Worm (Caenorhabditis elegans) whole organism, late embryonic: Measurements from ENCODE around the gene F58F6.5.

ENCODE experiments used
- dmd-4 ChIP-seq: sonication (generic microtip); optimal IDR thresholded peaks from 2 replicates; lab custom pipeline; 2016; ENCODE audit warnings: borderline replicate concordance, missing genetic modification characterization, missing compliant biosample characterization
- sox-4 ChIP-seq: sonication (generic microtip); optimal IDR thresholded peaks from 2 replicates; lab custom pipeline; 2017; ENCODE audit warnings: mild to moderate bottlenecking, missing genetic modification characterization, inconsistent platforms, missing compliant biosample characterization

- TF ChIP-seq sox-4 (no peak), dmd-4 (no peak)
These were observed 34.2 kb downstream of the F58F6.5 start for ce11 chrIV:1377699-1378098.
